Worm (Caenorhabditis elegans): ENCODE data around the gene odr-8.

odr-8 gene

ce11 chrIV:6574343-6574742 is 8.2 kb downstream of the odr-8 start:
- TF ChIP-seq unc-62 (GFP tag; optimal IDR thresholded peaks at IDR 0.05 in 1 of 2): peak in 1 of 2 experiments; percentile 29
- TF ChIP-seq unc-62 (tag; optimal IDR thresholded peaks at IDR 0.05): no peak
- TF ChIP-seq daf-19 (GFP tag; conservative IDR thresholded peaks at IDR 0.05): 0 out of 2 replicates have a peak, but pooled peaks have one; percentile 35
- TF ChIP-seq dmd-6 (GFP tag; IDR thresholded peaks at IDR 0.05): peak; percentile 67
- TF ChIP-seq dmd-9 (GFP tag; IDR thresholded peaks at IDR 0.05): no peak
- no peak for TF ChIP-seq ceh-32 (tag; optimal IDR thresholded peaks at IDR 0.05; ENCODE audit: poor library complexity)
- no peak for TF ChIP-seq daf-16 (GFP tag; optimal IDR thresholded peaks at IDR 0.05)
- TF ChIP-seq daf-16 (tag; optimal IDR thresholded peaks at IDR 0.05): peak; percentile 53
- peak; percentile 63 for TF ChIP-seq aha-1 (tag)
- TF ChIP-seq php-3 (GFP tag; IDR thresholded peaks at IDR 0.05): 0 out of 2 replicates have a peak, but pooled peaks have one; percentile 22
- TF ChIP-seq fkh-10 (GFP tag; optimal IDR thresholded peaks at IDR 0.05): no peak
- TF ChIP-seq aly-2 (tag; optimal IDR thresholded peaks at IDR 0.05): no peak
- TF ChIP-seq nhr-28 (tag; optimal IDR thresholded peaks at IDR 0.05): peak; percentile 66
- peak; percentile 36 for TF ChIP-seq mxl-3 (GFP tag; optimal IDR thresholded peaks at IDR 0.05)
- TF ChIP-seq pqm-1 (tag; optimal IDR thresholded peaks at IDR 0.05): peak; percentile 63
- TF ChIP-seq T20F7.1 (GFP tag; optimal IDR thresholded peaks at IDR 0.05): no peak
- no peak for TF ChIP-seq dpl-1 (GFP tag; optimal IDR thresholded peaks at IDR 0.05)
- TF ChIP-seq hlh-11 (tag; optimal IDR thresholded peaks at IDR 0.05): peak; percentile 70
- peak; percentile 34 for TF ChIP-seq mep-1 (tag; optimal IDR thresholded peaks at IDR 0.05)
- TF ChIP-seq egl-27 (tag; optimal IDR thresholded peaks at IDR 0.05): no peak
- peak; percentile 67 for TF ChIP-seq dve-1 (tag; optimal IDR thresholded peaks at IDR 0.05; ENCODE audit: insufficient read depth)
- TF ChIP-seq lsy-2 (tag; optimal IDR thresholded peaks at IDR 0.05): peak in 1 of 2 experiments; percentile 13
- no peak for TF ChIP-seq snpc-4 (tag; optimal IDR thresholded peaks at IDR 0.05)
- TF ChIP-seq nhr-41 (GFP tag; IDR thresholded peaks at IDR 0.05): no peak

DNA sequence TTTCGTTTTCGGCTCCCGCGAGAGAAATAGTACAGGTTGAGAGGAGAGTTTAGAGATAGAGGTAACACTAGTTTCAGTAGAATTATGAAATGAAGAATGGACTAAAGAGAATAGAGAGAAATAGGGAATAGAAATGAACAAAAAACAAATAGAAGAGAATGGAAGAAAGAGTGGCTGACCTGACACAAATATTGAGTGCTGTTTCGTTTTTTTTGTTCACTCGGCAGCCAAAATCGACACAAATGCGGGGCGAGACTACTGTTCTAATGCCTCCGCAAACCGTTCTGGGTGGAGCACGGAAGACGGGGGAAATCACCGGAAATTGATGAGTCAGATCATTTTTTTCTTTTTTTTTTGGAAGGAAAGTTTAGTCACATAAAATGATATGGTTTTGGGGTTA is 9.8 kb downstream of the odr-8 start:
- TF ChIP-seq sdz-12 (GFP tag; optimal IDR thresholded peaks at IDR 0.05) (no peak), Y105C5A.15 (GFP tag; IDR thresholded peaks at IDR 0.05) (no peak), aha-1 (tag) (peak; percentile 42), dpl-1 (GFP tag; optimal IDR thresholded peaks at IDR 0.05) (no peak), egl-27 (tag; optimal IDR thresholded peaks at IDR 0.05) (no peak), nhr-28 (tag; optimal IDR thresholded peaks at IDR 0.05) (peak; percentile 10), Y75B8A.6 (GFP tag; IDR thresholded peaks at IDR 0.05) (no peak)

DNA sequence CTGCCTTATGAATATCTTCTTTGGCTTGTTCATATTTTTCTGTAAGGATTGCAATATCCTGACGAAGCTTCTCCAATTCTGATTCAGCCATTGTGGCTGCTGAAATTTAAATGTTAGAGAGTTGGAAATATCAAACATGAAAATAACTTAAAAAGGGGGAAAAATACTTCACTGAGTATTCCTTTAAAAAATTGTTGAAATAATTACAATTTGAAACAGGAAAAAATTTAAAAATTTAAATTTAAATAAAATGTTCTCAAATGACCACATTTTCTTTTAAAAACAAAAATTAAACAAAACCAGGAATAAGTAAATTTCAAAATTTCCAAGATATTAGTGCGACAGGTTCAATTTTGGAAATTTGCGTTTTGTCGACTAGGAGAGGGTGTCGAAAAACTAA is 10.3 kb downstream of the odr-8 start, which contains the start of gene bicd-1:
Gene bicd-1, minus strand, starts transcription at position 101 of the 400 bp plus-strand sequence.
- TF ChIP-seq Y75B8A.6 (GFP tag; IDR thresholded peaks at IDR 0.05): no peak
- no peak for TF ChIP-seq ZK337.2 (GFP tag; IDR thresholded peaks at IDR 0.05)
- no peak for TF ChIP-seq nhr-237 (tag; optimal IDR thresholded peaks at IDR 0.05)
- TF ChIP-seq F26F4.8 (GFP tag; conservative IDR thresholded peaks at IDR 0.05): no peak
- no peak for TF ChIP-seq tra-1 (GFP tag; IDR thresholded peaks at IDR 0.05)
- no peak for TF ChIP-seq rbr-2 (tag; optimal IDR thresholded peaks at IDR 0.05)
- no peak for TF ChIP-seq mes-2 (tag; optimal IDR thresholded peaks at IDR 0.05; ENCODE audit: poor library complexity, severe bottlenecking)
- TF ChIP-seq nhr-42 (GFP tag; IDR thresholded peaks at IDR 0.05): no peak
- TF ChIP-seq daf-8 (GFP tag; IDR thresholded peaks at IDR 0.05): no peak
- TF ChIP-seq daf-16 (GFP tag; optimal IDR thresholded peaks at IDR 0.05): no peak
- no peak for TF ChIP-seq daf-16 (tag; optimal IDR thresholded peaks at IDR 0.05)
- TF ChIP-seq zip-11 (GFP tag; IDR thresholded peaks at IDR 0.05): no peak

- no peak for TF ChIP-seq dmd-8 (GFP tag; IDR thresholded peaks at IDR 0.05)
- TF ChIP-seq nhr-25 (tag; optimal IDR thresholded peaks at IDR 0.05; ENCODE audit: borderline replicate concordance, insufficient read depth): no peak
These were observed 16.9 kb downstream of the odr-8 start for ce11 chrIV:6565605-6566004.
